Worm (Caenorhabditis elegans) whole organism, L1 larva: Measurements from ENCODE around the gene dsb-1.

ENCODE experiments used
- mdl-1 ChIP-seq, 2 experiments: fragments of 150-350 bp; optimal IDR thresholded peaks; 2 replicates each; lab custom pipeline; 2014 to 2017; ENCODE audit warnings: missing biosample characterization in 2 of 2, missing genetic modification characterization in 2 of 2, inconsistent platforms in 1 of 2
- mef-2 ChIP-seq: fragments of 150-350 bp; optimal IDR thresholded peaks from 2 replicates; lab custom pipeline; 2014; ENCODE audit warnings: missing biosample characterization, missing genetic modification characterization

DNA sequence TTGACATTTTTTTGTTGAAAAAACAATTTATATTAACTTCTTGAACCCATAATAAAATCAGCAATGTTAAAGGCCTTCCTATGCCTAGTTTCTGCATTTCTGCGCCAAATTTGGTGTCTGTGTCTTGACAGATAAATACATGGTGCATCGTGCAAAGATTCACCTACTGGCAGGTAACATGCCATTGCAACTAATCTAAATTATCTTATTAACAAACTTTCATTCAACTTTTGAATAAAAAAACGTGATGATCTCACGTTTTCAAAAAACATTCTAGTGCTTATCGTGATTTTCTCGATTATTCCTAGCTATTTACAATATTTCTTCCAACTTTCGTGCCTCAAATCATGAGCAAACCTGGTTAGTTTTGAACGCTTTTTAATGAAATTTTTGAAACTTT is 47.9 kb downstream of the dsb-1 start, which contains the start of gene C25G4.7:
- TF ChIP-seq mdl-1 (tag; optimal IDR thresholded peaks at IDR 0.05; lab: Kevin White, UChicago), result no peak
- TF ChIP-seq mef-2 (tag; lab: Kevin White, UChicago), result no peak
